Fruit fly (Drosophila melanogaster) whole organism: ENCODE measurements around the gene TfIIA-L.

Experiments
- CG8478 ChIP-seq: fragments of >200 bp; optimal IDR thresholded peaks from 2 replicates; lab custom pipeline; 2018; ENCODE audit warnings: inconsistent platforms
- Dll ChIP-seq: fragments of >200 bp; optimal IDR thresholded peaks from 2 replicates; lab custom pipeline; 2017
- EcR ChIP-seq, 2 experiments: fragments of >200 bp; optimal IDR thresholded peaks; 2 replicates each; lab custom pipeline; 2017; ENCODE audit warnings: missing biosample characterization in 2 of 2, missing genetic modification characterization in 2 of 2, missing genetic modification reagents in 2 of 2
- pan ChIP-seq: fragments of >200 bp; optimal IDR thresholded peaks from 2 replicates; lab custom pipeline; 2017
- psq ChIP-seq: fragments of >200 bp; optimal IDR thresholded peaks from 2 replicates; lab custom pipeline; 2017
- usp ChIP-seq: fragments of >200 bp; optimal IDR thresholded peaks from 2 replicates; lab custom pipeline; 2017; ENCODE audit warnings: missing biosample characterization, missing genetic modification characterization, mixed read lengths

Gene TfIIA-L

dm6 chr3R:27288202-27289135 is 37.6 kb downstream of the TfIIA-L start, which contains the start of the genes bigmax and Hmu:
bigmax (minus strand) TSS chr3R:27288526.
Hmu (plus strand) TSS chr3R:27288769.
- TF ChIP-seq Dll (lab: Kevin White, UChicago) (peak; percentile 34), psq (lab: Kevin White, UChicago) (no peak)

- TF ChIP-seq usp (GFP tag; lab: Kevin White, UChicago) = no peak
- no peak for TF ChIP-seq psq (lab: Kevin White, UChicago)
- TF ChIP-seq Dll (lab: Kevin White, UChicago) = no peak
- no peak for TF ChIP-seq EcR (GFP tag; optimal IDR thresholded peaks at IDR 0.05; lab: Kevin White, UChicago)
- TF ChIP-seq pan = no peak
- TF ChIP-seq CG8478 (lab: Kevin White, UChicago) = no peak
Measured at dm6 chr3R:27289638-27290037, 38.7 kb downstream of the TfIIA-L start.

- no peak for TF ChIP-seq CG8478 (lab: Kevin White, UChicago)
- no peak for TF ChIP-seq psq (lab: Kevin White, UChicago)
- TF ChIP-seq usp (GFP tag; lab: Kevin White, UChicago) = no peak
- no peak for TF ChIP-seq pan
- no peak for TF ChIP-seq Dll (lab: Kevin White, UChicago)
- no peak for TF ChIP-seq EcR (GFP tag; optimal IDR thresholded peaks at IDR 0.05; lab: Kevin White, UChicago)
Measured at dm6 chr3R:27292159-27292880, 41.4 kb downstream of the TfIIA-L start, which contains the start of gene CG3348. CG3348 (minus strand) TSS chr3R:27292209.

dm6 chr3R:27293065-27293464 is 42.2 kb downstream of the TfIIA-L start:
- no peak for TF ChIP-seq psq (lab: Kevin White, UChicago)
- TF ChIP-seq usp (GFP tag; lab: Kevin White, UChicago) = no peak
- TF ChIP-seq Dll (lab: Kevin White, UChicago) = no peak
- TF ChIP-seq CG8478 (lab: Kevin White, UChicago) = no peak
- TF ChIP-seq EcR (GFP tag; optimal IDR thresholded peaks at IDR 0.05; lab: Kevin White, UChicago) = no peak
- TF ChIP-seq pan = no peak

dm6 chr3R:27294113-27294512 is 43.2 kb downstream of the TfIIA-L start:
- TF ChIP-seq Dll (lab: Kevin White, UChicago) (no peak), CG8478 (lab: Kevin White, UChicago) (no peak), EcR (GFP tag; optimal IDR thresholded peaks at IDR 0.05; lab: Kevin White, UChicago) (no peak), pan (no peak), psq (lab: Kevin White, UChicago) (no peak), usp (GFP tag; lab: Kevin White, UChicago) (no peak)
